Worm (Caenorhabditis elegans): Measurements from ENCODE around the gene B0272.4.
A peak's percentile ranks its signal among the peaks of the same experiment; 100 is the strongest.

B0272.4 gene

DNA sequence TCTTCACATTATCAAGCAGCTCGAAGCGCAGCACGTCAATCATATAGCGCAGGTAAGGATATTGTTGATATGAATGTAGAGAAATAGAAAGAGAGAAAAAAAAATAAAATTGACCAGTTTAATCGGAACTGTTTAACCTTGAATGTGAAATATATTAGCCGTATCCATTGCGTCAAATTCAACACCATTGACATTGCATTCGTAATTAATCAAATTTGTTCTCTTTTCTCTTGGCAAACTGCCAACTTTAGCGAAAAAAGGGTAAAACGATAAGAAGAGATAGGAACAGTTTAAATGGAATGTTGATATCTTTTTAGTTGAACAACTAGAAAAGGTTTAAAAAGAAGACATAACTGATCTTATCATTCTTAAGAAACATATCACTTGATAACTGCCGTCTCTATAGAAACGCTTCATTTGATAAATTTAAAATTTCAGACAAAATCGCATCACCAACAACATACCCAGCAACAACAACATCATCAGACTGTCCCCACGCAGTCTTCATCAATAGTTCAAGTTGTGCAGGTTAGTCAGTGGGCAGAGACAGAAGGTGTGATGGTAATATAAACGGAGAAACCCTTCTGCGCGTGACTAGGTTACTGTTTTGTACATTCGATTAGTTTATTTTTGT is 24.5 kb upstream of the B0272.4 start:
- TF ChIP-seq egl-44 (GFP tag; IDR thresholded peaks at IDR 0.05) (no peak), ZK185.1 (tag; optimal IDR thresholded peaks at IDR 0.05; ENCODE audit: poor library complexity, severe bottlenecking) (no peak), T26A5.8 (tag; optimal IDR thresholded peaks at IDR 0.05) (no peak), somi-1 (GFP tag; optimal IDR thresholded peaks at IDR 0.05) (peak; percentile 38), B0035.1 (tag; optimal IDR thresholded peaks at IDR 0.05) (no peak), nhr-120 (GFP tag; IDR thresholded peaks at IDR 0.05) (no peak), ztf-26 (tag; optimal IDR thresholded peaks at IDR 0.05) (peak; percentile 3), nhr-27 (tag; optimal IDR thresholded peaks at IDR 0.05) (no peak), snpc-1.3 (tag; optimal IDR thresholded peaks at IDR 0.05; ENCODE audit: insufficient read depth) (no peak), chd-7 (tag; optimal IDR thresholded peaks at IDR 0.05) (no peak), D2030.7 (GFP tag; IDR thresholded peaks at IDR 0.05) (no peak), athp-1 (tag; optimal IDR thresholded peaks at IDR 0.05) (no peak), ccch-3 (GFP tag; optimal IDR thresholded peaks at IDR 0.05) (no peak), egrh-3 (GFP tag; IDR thresholded peaks at IDR 0.05) (no peak), attf-3 (GFP tag; conservative IDR thresholded peaks at IDR 0.05) (no peak), T07F8.4 (tag; optimal IDR thresholded peaks at IDR 0.05) (no peak), nhr-90 (tag; optimal IDR thresholded peaks at IDR 0.05) (no peak), rpc-1 (optimal IDR thresholded peaks at IDR 0.05) (no peak), rpc-1 (tag; optimal IDR thresholded peaks at IDR 0.05) (no peak), B0336.3 (GFP tag; IDR thresholded peaks at IDR 0.05) (no peak), dpl-1 (GFP tag; optimal IDR thresholded peaks at IDR 0.05) (no peak), bed-1 (GFP tag; IDR thresholded peaks at IDR 0.05) (no peak), him-1 (tag; optimal IDR thresholded peaks at IDR 0.05) (no peak), attf-6 (GFP tag; IDR thresholded peaks at IDR 0.05) (no peak), pbrm-1 (GFP tag; IDR thresholded peaks at IDR 0.05) (no peak), die-1 (tag; optimal IDR thresholded peaks at IDR 0.05) (no peak), lin-40 (tag; optimal IDR thresholded peaks at IDR 0.05) (peak; percentile 10)

DNA sequence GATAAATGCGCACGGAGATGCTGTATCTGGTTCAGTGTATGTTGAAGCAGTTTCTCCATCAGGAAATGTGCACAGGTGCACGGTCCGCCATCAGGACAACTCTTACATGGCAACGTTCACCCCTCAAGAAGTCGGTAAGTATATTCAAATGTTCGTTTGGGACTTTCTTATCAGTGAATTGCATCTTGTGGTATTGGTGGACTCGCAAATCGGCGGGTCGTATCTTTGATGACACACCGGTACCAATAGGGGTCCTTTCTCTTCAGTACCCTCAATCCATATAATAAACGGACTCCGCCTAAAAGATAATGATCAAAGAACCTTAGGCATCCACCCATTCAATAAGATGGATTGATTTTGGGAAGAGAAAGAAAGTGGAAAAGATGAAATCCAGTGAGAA is 22.3 kb upstream of the B0272.4 start:
- TF ChIP-seq F49E8.2 (tag; optimal IDR thresholded peaks at IDR 0.05; ENCODE audit: insufficient read depth) (no peak), F22D6.2 (tag; optimal IDR thresholded peaks at IDR 0.05) (no peak), lir-1 (GFP tag; conservative IDR thresholded peaks at IDR 0.05) (no peak), mes-4 (tag; optimal IDR thresholded peaks at IDR 0.05) (no peak), nhr-179 (tag; optimal IDR thresholded peaks at IDR 0.05) (no peak)

DNA sequence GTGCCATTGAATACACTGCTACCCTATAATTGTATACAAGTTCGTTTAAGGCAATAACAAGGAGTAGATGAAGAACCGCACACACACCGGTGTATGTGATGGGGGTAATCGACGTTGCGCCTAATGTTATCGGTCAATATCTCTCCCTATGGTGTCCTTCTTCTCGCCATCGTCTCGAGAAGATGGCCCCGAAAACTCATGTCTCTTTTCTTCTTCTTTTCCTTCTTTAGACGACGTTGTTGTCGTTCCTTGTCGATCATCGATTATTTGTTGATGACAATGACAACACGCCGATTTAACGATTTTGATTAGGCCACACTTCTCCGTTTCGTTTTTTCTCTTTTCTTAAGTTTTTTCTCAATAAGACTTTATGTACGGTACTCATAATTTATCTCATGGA is 19.1 kb upstream of the B0272.4 start:
- no peak for TF ChIP-seq ztf-28 (GFP tag; IDR thresholded peaks at IDR 0.05)
- no peak for TF ChIP-seq egl-44 (GFP tag; IDR thresholded peaks at IDR 0.05)
- TF ChIP-seq bed-2 (GFP tag; IDR thresholded peaks at IDR 0.05): no peak
- TF ChIP-seq aptf-3 (GFP tag; IDR thresholded peaks at IDR 0.05): no peak
- no peak for TF ChIP-seq Y56A3A.18 (GFP tag; IDR thresholded peaks at IDR 0.05)
- TF ChIP-seq Y53G8AR.9 (GFP tag; conservative IDR thresholded peaks at IDR 0.05): no peak
- no peak for TF ChIP-seq lsl-1 (GFP tag; optimal IDR thresholded peaks at IDR 0.05)
- no peak for TF ChIP-seq chd-7 (tag; optimal IDR thresholded peaks at IDR 0.05)
- TF ChIP-seq F57A8.1 (GFP tag; optimal IDR thresholded peaks at IDR 0.05): no peak
- TF ChIP-seq pha-4 (tag; optimal IDR thresholded peaks at IDR 0.05): no peak

All from whole organism, young adult.